Worm (Caenorhabditis elegans): ENCODE measurements around the gene oac-37.

DNA sequence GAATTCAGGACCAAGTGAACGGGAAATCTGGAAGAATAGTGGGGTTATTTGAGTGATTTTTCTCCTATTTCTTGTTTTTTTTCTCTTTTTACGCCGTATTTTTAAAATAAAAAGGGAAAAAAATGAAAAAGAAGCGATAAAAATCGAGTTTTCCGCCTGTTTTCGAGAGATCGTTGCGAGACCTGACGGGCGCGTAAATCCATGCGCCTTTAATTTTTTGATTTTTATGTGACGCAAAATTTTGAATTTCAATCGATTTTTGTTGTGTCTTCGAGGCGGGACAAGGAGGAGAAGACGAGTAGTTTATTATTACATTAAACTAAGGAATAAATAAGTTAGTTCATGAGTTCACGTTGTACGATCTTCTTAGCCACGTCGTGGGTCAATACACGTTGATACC, 32.1 kb upstream of the oac-37 start:
- TF ChIP-seq ZK546.5 (tag; optimal IDR thresholded peaks at IDR 0.05) (no peak), nhr-43 (tag; optimal IDR thresholded peaks at IDR 0.05; ENCODE audit: poor library complexity, severe bottlenecking) (no peak), lsy-12 (tag; optimal IDR thresholded peaks at IDR 0.05) (no peak), ceh-9 (tag; optimal IDR thresholded peaks at IDR 0.05) (no peak), tbx-2 (tag; optimal IDR thresholded peaks at IDR 0.05) (no peak), nhr-25 (tag; optimal IDR thresholded peaks at IDR 0.05) (no peak), elt-1 (tag; optimal IDR thresholded peaks at IDR 0.05) (no peak), zag-1 (tag; optimal IDR thresholded peaks at IDR 0.05) (no peak), pha-4 (tag; optimal IDR thresholded peaks at IDR 0.05) (no peak)

Data from whole organism, L3 larva.